Fruit fly (Drosophila melanogaster): ENCODE data around the gene dbe.
A peak's percentile ranks its signal among the peaks of the same experiment; 100 is the strongest.

DNA sequence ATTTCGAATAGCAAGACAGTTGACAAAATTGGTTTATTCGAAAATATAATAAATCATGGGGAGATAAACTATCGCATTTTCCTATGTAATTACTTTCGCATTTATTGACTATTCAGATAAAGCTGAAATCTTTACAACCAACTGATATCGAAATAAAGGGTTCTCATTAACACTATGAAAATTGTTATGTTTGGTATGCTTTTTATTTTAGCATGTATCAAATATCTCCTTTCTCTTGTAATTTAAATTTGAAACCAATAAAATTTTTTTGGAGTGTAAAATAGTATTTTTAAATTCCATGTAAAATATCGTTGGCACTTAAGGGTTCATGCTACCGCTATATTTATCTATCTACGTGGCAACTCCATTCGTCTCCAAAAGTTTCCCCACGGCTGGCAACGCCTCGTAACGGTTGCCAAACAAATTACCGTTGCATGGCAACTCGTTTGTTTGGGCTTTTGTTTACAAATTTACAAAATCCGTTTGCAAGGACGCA lies 14.6 kb downstream of the dbe start, which contains the start of gene CG13949:
- TF ChIP-seq CG8319 (GFP tag; optimal IDR thresholded peaks at IDR 0.05): no peak
- 0 out of 2 replicates have a peak, but pooled peaks have one; percentile 25 for TF ChIP-seq Gug (GFP tag; IDR thresholded peaks at IDR 0.05)
- TF ChIP-seq CG10631 (GFP tag; optimal IDR thresholded peaks at IDR 0.05): peak; percentile 46
- no peak for TF ChIP-seq CG1621 (tag; optimal IDR thresholded peaks at IDR 0.05)
- TF ChIP-seq Hr39 (GFP tag; optimal IDR thresholded peaks at IDR 0.05): peak; percentile 46
- peak; percentile 75 for TF ChIP-seq CG6163 (GFP tag; IDR thresholded peaks at IDR 0.05)
- TF ChIP-seq dac (GFP tag; optimal IDR thresholded peaks at IDR 0.05): no peak
- TF ChIP-seq CG16779 (tag; optimal IDR thresholded peaks at IDR 0.05): no peak
- TF ChIP-seq CG6854 (GFP tag; optimal IDR thresholded peaks at IDR 0.05): no peak
- no peak for TF ChIP-seq CG4318 (GFP tag; optimal IDR thresholded peaks at IDR 0.05)
- no peak for TF ChIP-seq Blimp-1 (GFP tag; optimal IDR thresholded peaks at IDR 0.05)
- no peak for TF ChIP-seq Ets21C (GFP tag; optimal IDR thresholded peaks at IDR 0.05)
- TF ChIP-seq Met (GFP tag; optimal IDR thresholded peaks at IDR 0.05): peak; percentile 49
- no peak for TF ChIP-seq fd85E (GFP tag; optimal IDR thresholded peaks at IDR 0.05)
